Worm (Caenorhabditis elegans): ENCODE results near the gene his-48.

The his-48 gene

ce11 chrIV:11288965-11289364, 35.6 kb upstream of the his-48 start:
- TF ChIP-seq nhr-12 (tag; optimal IDR thresholded peaks at IDR 0.05) (no peak), zag-1 (tag; optimal IDR thresholded peaks at IDR 0.05) (no peak), gmeb-1 (tag; optimal IDR thresholded peaks at IDR 0.05) (peak; percentile 45), nhr-11 (tag; optimal IDR thresholded peaks at IDR 0.05) (no peak), sem-4 (tag; optimal IDR thresholded peaks at IDR 0.05) (no peak), peb-1 (tag; optimal IDR thresholded peaks at IDR 0.05) (no peak), alr-1 (tag; optimal IDR thresholded peaks at IDR 0.05) (no peak), mdl-1 (tag; optimal IDR thresholded peaks at IDR 0.05) (no peak), unc-39 (tag; optimal IDR thresholded peaks at IDR 0.05) (no peak), mbf-1 (tag; optimal IDR thresholded peaks at IDR 0.05) (no peak), ztf-1 (GFP tag; conservative IDR thresholded peaks at IDR 0.05) (no peak), nhr-10 (tag; optimal IDR thresholded peaks at IDR 0.05) (no peak), crh-2 (tag; optimal IDR thresholded peaks at IDR 0.05) (peak; percentile 58), C34F6.9 (tag; optimal IDR thresholded peaks at IDR 0.05) (no peak), lsy-2 (tag; optimal IDR thresholded peaks at IDR 0.05) (no peak), lin-11 (tag; optimal IDR thresholded peaks at IDR 0.05) (no peak), R02D3.7 (tag; optimal IDR thresholded peaks at IDR 0.05) (no peak), skn-1 (tag; optimal IDR thresholded peaks at IDR 0.05) (peak; percentile 23), sma-9 (GFP tag; optimal IDR thresholded peaks at IDR 0.05) (peak; percentile 20), sma-9 (tag; optimal IDR thresholded peaks at IDR 0.05) (no peak), sma-3 (GFP tag; optimal IDR thresholded peaks at IDR 0.05) (no peak), snpc-4 (tag; optimal IDR thresholded peaks at IDR 0.05) (no peak), ztf-11 (tag; optimal IDR thresholded peaks at IDR 0.05) (no peak), ceh-82 (tag; optimal IDR thresholded peaks at IDR 0.05) (no peak), fos-1 (tag; optimal IDR thresholded peaks at IDR 0.05) (peak; percentile 98), nhr-25 (tag; optimal IDR thresholded peaks at IDR 0.05) (no peak)

ce11 chrIV:11296787-11297186, 27.8 kb upstream of the his-48 start, which contains the start of gene mttu-1:
Gene mttu-1, minus strand, starts transcription at chrIV:11296887.
- no peak for TF ChIP-seq aly-2 (tag; optimal IDR thresholded peaks at IDR 0.05)
- TF ChIP-seq nhr-6 (tag; optimal IDR thresholded peaks at IDR 0.05): no peak
- no peak for TF ChIP-seq dmd-4 (tag; optimal IDR thresholded peaks at IDR 0.05)
- TF ChIP-seq ztf-4 (tag; optimal IDR thresholded peaks at IDR 0.05): no peak
- no peak for TF ChIP-seq elt-3 (tag; optimal IDR thresholded peaks at IDR 0.05)
- no peak for TF ChIP-seq alr-1 (tag; optimal IDR thresholded peaks at IDR 0.05)
- TF ChIP-seq ztf-11 (tag; optimal IDR thresholded peaks at IDR 0.05): no peak
- TF ChIP-seq fos-1 (tag; optimal IDR thresholded peaks at IDR 0.05): no peak
- TF ChIP-seq R02D3.7 (tag; optimal IDR thresholded peaks at IDR 0.05): no peak
- no peak for TF ChIP-seq nhr-237 (tag; optimal IDR thresholded peaks at IDR 0.05)
- TF ChIP-seq nhr-25 (tag; optimal IDR thresholded peaks at IDR 0.05): no peak

- TF ChIP-seq C34F6.9 (tag; optimal IDR thresholded peaks at IDR 0.05) (peak; percentile 78), dmd-4 (tag; optimal IDR thresholded peaks at IDR 0.05) (no peak), crh-2 (tag; optimal IDR thresholded peaks at IDR 0.05) (peak; percentile 43), R02D3.7 (tag; optimal IDR thresholded peaks at IDR 0.05) (no peak), nhr-129 (tag; optimal IDR thresholded peaks at IDR 0.05) (peak; percentile 8), unc-55 (GFP tag; optimal IDR thresholded peaks at IDR 0.05) (peak; percentile 80), F13H6.1 (tag; optimal IDR thresholded peaks at IDR 0.05) (peak; percentile 19), gmeb-1 (tag; optimal IDR thresholded peaks at IDR 0.05) (peak; percentile 36), lsy-2 (tag; optimal IDR thresholded peaks at IDR 0.05) (peak in 1 of 2 experiments; percentile 52), fos-1 (tag; optimal IDR thresholded peaks at IDR 0.05) (peak; percentile 67), ceh-16 (tag; optimal IDR thresholded peaks at IDR 0.05) (no peak), blmp-1 (tag; optimal IDR thresholded peaks at IDR 0.05; ENCODE audit: insufficient read depth) (peak; percentile 51), elt-1 (tag; optimal IDR thresholded peaks at IDR 0.05) (no peak), ceh-82 (tag; optimal IDR thresholded peaks at IDR 0.05) (no peak)
Observed at ce11 chrIV:11298154-11299086, 26.1 kb upstream of the his-48 start, which contains the start of the genes B0035.15 and dnj-1. Gene B0035.15, minus strand, starts transcription at chrIV:11298252. Gene dnj-1, plus strand, starts transcription at chrIV:11299036.
